Fruit fly (Drosophila melanogaster) whole organism, embryonic: ENCODE data around the gene Use1.
A peak's percentile ranks its signal among the peaks of the same experiment; 100 is the strongest.

ENCODE experiments used
- B-H1 ChIP-seq: fragments of 200-800 bp; sonication (Bioruptor generic); IDR thresholded peaks from 3 replicates; pipeline ENCODE4 v1.3.6; 2022; ENCODE audit warnings: missing biosample characterization, missing genetic modification characterization
- CG10959 ChIP-seq: fragments of 200-800 bp; sonication (Bioruptor generic); IDR thresholded peaks from 2 replicates; pipeline ENCODE4 v1.3.6; 2022; ENCODE audit warnings: missing biosample characterization, missing genetic modification characterization
- CG11093 ChIP-seq: fragments of 200-800 bp; sonication (Bioruptor generic); IDR thresholded peaks from 3 replicates; pipeline ENCODE4 v1.3.6; 2022; ENCODE audit warnings: missing biosample characterization, missing genetic modification characterization
- CG12155 ChIP-seq: fragments of 200-800 bp; sonication (Bioruptor generic); optimal IDR thresholded peaks from 3 replicates; lab custom pipeline; 2016; ENCODE audit warnings: missing biosample characterization, missing genetic modification characterization
- CG12659 ChIP-seq: fragments of 200-800 bp; sonication (Bioruptor generic); optimal IDR thresholded peaks from 3 replicates; lab custom pipeline; 2017; ENCODE audit warnings: mild to moderate bottlenecking, missing biosample characterization, missing genetic modification reagents, missing genetic modification characterization
- CG13123 ChIP-seq: fragments of 200-800 bp; sonication (Bioruptor generic); optimal IDR thresholded peaks from 2 replicates; lab custom pipeline; 2016; ENCODE audit warnings: missing biosample characterization, missing genetic modification characterization
- CG15011 ChIP-seq: fragments of 200-800 bp; sonication (Bioruptor generic); optimal IDR thresholded peaks from 3 replicates; lab custom pipeline; 2018; ENCODE audit warnings: missing biosample characterization, mild to moderate bottlenecking, missing genetic modification characterization
- CG16815 ChIP-seq: fragments of 200-800 bp; sonication (Bioruptor generic); optimal IDR thresholded peaks from 3 replicates; lab custom pipeline; 2017; ENCODE audit warnings: missing biosample characterization, mild to moderate bottlenecking, missing genetic modification characterization
- CG17359 ChIP-seq: fragments of 200-800 bp; sonication (Bioruptor generic); optimal IDR thresholded peaks from 3 replicates; lab custom pipeline; 2018; ENCODE audit warnings: missing biosample characterization, mild to moderate bottlenecking, missing genetic modification characterization, moderate library complexity
- CG17612 ChIP-seq: fragments of 200-800 bp; sonication (Bioruptor generic); IDR thresholded peaks from 2 replicates; pipeline ENCODE4 v1.3.6; 2022; ENCODE audit warnings: missing biosample characterization, missing genetic modification characterization
- CG18599 ChIP-seq: fragments of 200-800 bp; sonication (Bioruptor generic); optimal IDR thresholded peaks from 3 replicates; lab custom pipeline; 2017; ENCODE audit warnings: missing biosample characterization, missing genetic modification characterization, mild to moderate bottlenecking, moderate library complexity, missing genetic modification reagents
- CG3281 ChIP-seq: fragments of 200-800 bp; sonication (Bioruptor generic); optimal IDR thresholded peaks from 3 replicates; lab custom pipeline; 2017; ENCODE audit warnings: missing biosample characterization, mild to moderate bottlenecking, missing genetic modification characterization
- CG42726 ChIP-seq: fragments of 200-800 bp; sonication (Bioruptor generic); IDR thresholded peaks from 2 replicates; pipeline ENCODE4 v1.3.6; 2022; ENCODE audit warnings: missing biosample characterization, missing genetic modification characterization; ENCODE audit not compliant: partially characterized antibody
- CG6683 ChIP-seq: fragments of 200-800 bp; sonication (Bioruptor generic); optimal IDR thresholded peaks from 2 replicates; lab custom pipeline; 2017; ENCODE audit warnings: missing biosample characterization, mild to moderate bottlenecking, missing genetic modification characterization, missing genetic modification reagents
- CG7745 ChIP-seq: fragments of 200-800 bp; sonication (Bioruptor generic); optimal IDR thresholded peaks from 2 replicates; lab custom pipeline; 2018; ENCODE audit warnings: missing biosample characterization, mild to moderate bottlenecking, missing genetic modification characterization, moderate library complexity
- CG8089 ChIP-seq: fragments of 200-800 bp; sonication (Bioruptor generic); optimal IDR thresholded peaks from 3 replicates; lab custom pipeline; 2016; ENCODE audit warnings: missing biosample characterization, missing genetic modification characterization
- CG8281 ChIP-seq: fragments of 200-800 bp; sonication (Bioruptor generic); optimal IDR thresholded peaks from 2 replicates; lab custom pipeline; 2018; ENCODE audit warnings: missing biosample characterization, mild to moderate bottlenecking, missing genetic modification characterization, moderate library complexity
- CG8388 ChIP-seq: fragments of 200-800 bp; sonication (Bioruptor generic); optimal IDR thresholded peaks from 2 replicates; lab custom pipeline; 2019; ENCODE audit warnings: missing biosample characterization, mild to moderate bottlenecking, missing genetic modification characterization, moderate library complexity
- Camta ChIP-seq: fragments of 200-800 bp; sonication (Bioruptor generic); optimal IDR thresholded peaks from 2 replicates; lab custom pipeline; 2016; ENCODE audit warnings: missing biosample characterization, missing genetic modification characterization
- Gsc ChIP-seq: fragments of 200-800 bp; sonication (Bioruptor generic); IDR thresholded peaks from 2 replicates; pipeline ENCODE4 v1.3.6; 2022; ENCODE audit warnings: missing biosample characterization, missing genetic modification characterization
- H2.0 ChIP-seq: fragments of 200-800 bp; sonication (Bioruptor generic); IDR thresholded peaks from 2 replicates; pipeline ENCODE4 v1.3.6; 2022; ENCODE audit warnings: missing biosample characterization, missing genetic modification characterization
- Hand ChIP-seq: fragments of 200-800 bp; sonication (Bioruptor generic); optimal IDR thresholded peaks from 2 replicates; lab custom pipeline; 2017; ENCODE audit warnings: mild to moderate bottlenecking, missing biosample characterization, missing genetic modification reagents, missing genetic modification characterization
- Jarid2 ChIP-seq: fragments of 200-800 bp; sonication (Bioruptor generic); optimal IDR thresholded peaks from 3 replicates; lab custom pipeline; 2017; ENCODE audit warnings: mild to moderate bottlenecking, missing biosample characterization, missing genetic modification reagents, missing genetic modification characterization
- MESR4 ChIP-seq: fragments of 200-800 bp; sonication (Bioruptor generic); optimal IDR thresholded peaks from 2 replicates; lab custom pipeline; 2018; ENCODE audit warnings: missing biosample characterization, mild to moderate bottlenecking, missing genetic modification characterization, moderate library complexity
- Mrtf ChIP-seq: fragments of 200-800 bp; sonication (Bioruptor generic); IDR thresholded peaks from 3 replicates; pipeline ENCODE4 v1.3.6; 2022; ENCODE audit warnings: missing biosample characterization, missing genetic modification characterization
- Six4 ChIP-seq: fragments of 200-800 bp; sonication (Bioruptor generic); optimal IDR thresholded peaks from 2 replicates; lab custom pipeline; 2016; ENCODE audit warnings: missing biosample characterization, missing genetic modification characterization
- Sry-β ChIP-seq: fragments of 200-800 bp; sonication (Bioruptor generic); optimal IDR thresholded peaks from 2 replicates; lab custom pipeline; 2018; ENCODE audit warnings: missing biosample characterization, mild to moderate bottlenecking, missing genetic modification characterization, moderate library complexity
- Tbp ChIP-seq: fragments of >200 bp; optimal IDR thresholded peaks from 2 replicates; lab custom pipeline; 2018; ENCODE audit warnings: missing biosample characterization, missing genetic modification characterization
- ewg ChIP-seq: fragments of 200-800 bp; sonication (Bioruptor generic); optimal IDR thresholded peaks from 3 replicates; lab custom pipeline; 2017; ENCODE audit warnings: mild to moderate bottlenecking, missing biosample characterization, missing genetic modification reagents, missing genetic modification characterization
- fd3F ChIP-seq: fragments of 200-800 bp; sonication (Bioruptor generic); optimal IDR thresholded peaks from 2 replicates; lab custom pipeline; 2018; ENCODE audit warnings: missing biosample characterization, mild to moderate bottlenecking, missing genetic modification characterization, moderate library complexity
- fd96Cb ChIP-seq: fragments of 200-800 bp; sonication (Bioruptor generic); optimal IDR thresholded peaks from 2 replicates; lab custom pipeline; 2018; ENCODE audit warnings: missing biosample characterization, mild to moderate bottlenecking, missing genetic modification characterization, moderate library complexity
- fru ChIP-seq: fragments of >200 bp; optimal IDR thresholded peaks from 2 replicates; lab custom pipeline; 2017
- gce ChIP-seq: fragments of 200-800 bp; sonication (Bioruptor generic); IDR thresholded peaks from 3 replicates; pipeline ENCODE4 v1.3.6; 2022; ENCODE audit warnings: missing biosample characterization, missing genetic modification characterization
- grn ChIP-seq: fragments of 200-800 bp; sonication (Bioruptor generic); optimal IDR thresholded peaks from 3 replicates; lab custom pipeline; 2017; ENCODE audit warnings: missing biosample characterization, missing genetic modification characterization
- gro ChIP-seq: fragments of 200-800 bp; sonication (Bioruptor generic); optimal IDR thresholded peaks from 2 replicates; lab custom pipeline; 2016; ENCODE audit warnings: missing biosample characterization, missing genetic modification characterization
- gsb ChIP-seq: fragments of 200-800 bp; sonication (Bioruptor generic); IDR thresholded peaks from 2 replicates; pipeline ENCODE4 v1.3.6; 2022; ENCODE audit warnings: missing biosample characterization, missing genetic modification characterization
- gsb-n ChIP-seq: fragments of 200-800 bp; sonication (Bioruptor generic); optimal IDR thresholded peaks from 3 replicates; lab custom pipeline; 2018; ENCODE audit warnings: missing biosample characterization, mild to moderate bottlenecking, missing genetic modification characterization
- gt ChIP-seq: fragments of 200-800 bp; sonication (Bioruptor generic); IDR thresholded peaks from 2 replicates; pipeline ENCODE4 v1.3.6; 2022; ENCODE audit warnings: missing biosample characterization, missing genetic modification characterization
- kah ChIP-seq: fragments of 200-800 bp; sonication (Bioruptor generic); optimal IDR thresholded peaks from 2 replicates; lab custom pipeline; 2018; ENCODE audit warnings: missing biosample characterization, mild to moderate bottlenecking, missing genetic modification characterization
- lilli ChIP-seq: fragments of 200-800 bp; sonication (Bioruptor generic); optimal IDR thresholded peaks from 3 replicates; lab custom pipeline; 2016; ENCODE audit warnings: missing biosample characterization, missing genetic modification characterization
- mld ChIP-seq: fragments of 200-800 bp; sonication (Bioruptor generic); IDR thresholded peaks from 3 replicates; pipeline ENCODE4 v1.3.6; 2022; ENCODE audit warnings: missing biosample characterization, missing genetic modification characterization; ENCODE audit not compliant: partially characterized antibody
- ranshi ChIP-seq: fragments of 200-800 bp; sonication (Bioruptor generic); IDR thresholded peaks from 2 replicates; pipeline ENCODE4 v1.3.6; 2022; ENCODE audit warnings: missing biosample characterization, missing genetic modification characterization
- salm ChIP-seq: fragments of 200-800 bp; sonication (Bioruptor generic); optimal IDR thresholded peaks from 2 replicates; lab custom pipeline; 2018; ENCODE audit warnings: missing biosample characterization, mild to moderate bottlenecking, missing genetic modification characterization
- slp2 ChIP-seq: fragments of 200-800 bp; sonication (Bioruptor generic); optimal IDR thresholded peaks from 2 replicates; lab custom pipeline; 2016; ENCODE audit warnings: missing biosample characterization, missing genetic modification characterization
- sr ChIP-seq: fragments of 200-800 bp; sonication (Bioruptor generic); IDR thresholded peaks from 3 replicates; pipeline ENCODE4 v1.3.6; 2022; ENCODE audit warnings: missing biosample characterization, missing genetic modification characterization
- stwl ChIP-seq: fragments of 200-800 bp; sonication (Bioruptor generic); optimal IDR thresholded peaks from 3 replicates; lab custom pipeline; 2018; ENCODE audit warnings: missing biosample characterization, mild to moderate bottlenecking, missing genetic modification characterization, moderate library complexity
- tll ChIP-seq, 2 experiments: fragments of 200-800 bp in 1 of 2; fragments of >200 bp in 1 of 2; sonication (Bioruptor generic) in 1 of 2; optimal IDR thresholded peaks; 2 replicates each; lab custom pipeline; 2017 to 2019; ENCODE audit warnings: missing biosample characterization in 2 of 2, missing genetic modification characterization in 2 of 2, mild to moderate bottlenecking in 1 of 2, moderate library complexity in 1 of 2
- wor ChIP-seq: fragments of 200-800 bp; sonication (Bioruptor generic); IDR thresholded peaks from 2 replicates; pipeline ENCODE4 v1.3.6; 2022; ENCODE audit warnings: missing biosample characterization, missing genetic modification characterization
- zen2 ChIP-seq: fragments of 200-800 bp; sonication (Bioruptor generic); IDR thresholded peaks from 3 replicates; pipeline ENCODE4 v1.3.6; 2022; ENCODE audit warnings: missing biosample characterization, missing genetic modification characterization; ENCODE audit not compliant: partially characterized antibody

Gene Use1

DNA sequence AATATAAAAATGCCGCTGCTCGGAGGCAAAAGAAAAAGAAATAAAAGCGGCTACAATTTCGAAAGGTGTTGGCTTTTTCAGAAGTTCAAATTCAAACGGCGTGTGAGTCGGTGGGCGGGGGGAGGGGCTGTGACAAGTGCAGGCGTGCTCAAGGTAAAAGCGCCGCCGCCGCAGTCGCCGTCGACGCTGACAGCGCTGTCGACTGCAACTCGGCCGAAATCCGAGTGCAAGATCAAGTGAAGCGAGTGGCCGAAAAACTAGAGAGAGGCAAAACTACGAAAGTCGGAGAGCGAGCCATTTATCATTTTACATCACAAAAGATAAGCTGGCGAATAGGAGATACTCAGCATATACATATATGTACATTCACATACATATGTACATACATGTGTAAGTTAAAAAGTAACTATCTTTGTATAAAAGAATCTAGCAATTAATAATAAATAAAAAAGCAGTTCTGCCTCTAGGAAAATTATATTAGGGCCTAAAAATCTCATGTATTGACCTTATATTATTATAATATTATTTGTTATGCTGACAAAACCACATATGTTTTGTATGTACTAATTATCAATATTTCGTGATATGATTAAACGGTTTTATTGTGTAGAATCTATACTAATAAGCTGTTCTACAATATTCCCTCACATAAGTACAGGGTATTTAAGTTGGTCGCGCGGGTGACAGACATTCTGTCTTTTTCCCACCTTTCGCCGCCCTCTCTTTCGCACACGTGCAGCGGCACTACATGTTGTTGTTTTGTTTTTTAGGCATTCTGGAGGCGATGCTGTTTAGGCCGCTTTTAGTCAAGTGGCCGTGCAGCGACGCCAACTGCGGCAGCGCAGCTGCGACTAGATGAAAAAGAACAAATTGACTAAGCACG is 8.0 kb downstream of the Use1 start (continued):
- peak; percentile 27 for TF ChIP-seq lilli
- peak; percentile 41 for TF ChIP-seq CG12155 (GFP tag; lab: Kevin White, UChicago)
- TF ChIP-seq CG15011 (GFP tag; lab: Kevin White, UChicago): peak; percentile 52
- peak; percentile 53 for TF ChIP-seq salm (tag; lab: Kevin White, UChicago)
- no peak for TF ChIP-seq gt (GFP tag; lab: Robert Waterston, UW)
- no peak for TF ChIP-seq Mrtf (GFP tag; lab: Robert Waterston, UW)
- TF ChIP-seq CG7745: no peak
- TF ChIP-seq tll (GFP tag; optimal IDR thresholded peaks at IDR 0.05; lab: Kevin White, UChicago): no peak
- peak; percentile 72 for TF ChIP-seq CG8388 (GFP tag; lab: Kevin White, UChicago)
- no peak for TF ChIP-seq CG17612 (GFP tag; lab: Robert Waterston, UW)
- TF ChIP-seq Camta (GFP tag; lab: Kevin White, UChicago): no peak
- no peak for TF ChIP-seq CG8089 (GFP tag; lab: Kevin White, UChicago)
- peak; percentile 57 for TF ChIP-seq ewg
- no peak for TF ChIP-seq gsb
- no peak for TF ChIP-seq Gsc
- TF ChIP-seq Six4 (GFP tag; lab: Kevin White, UChicago): peak; percentile 59
- no peak for TF ChIP-seq CG42726 (GFP tag; lab: Robert Waterston, UW)
- no peak for TF ChIP-seq gro
- no peak for TF ChIP-seq MESR4 (GFP tag; lab: Kevin White, UChicago)
- TF ChIP-seq Sry-β (GFP tag; lab: Kevin White, UChicago): no peak
- peak; percentile 32; the same call in 1 of the 3 replicates for TF ChIP-seq CG11093
- no peak for TF ChIP-seq slp2 (GFP tag; lab: Kevin White, UChicago)
- no peak for TF ChIP-seq stwl (tag; lab: Kevin White, UChicago)
- no peak for TF ChIP-seq kah
- TF ChIP-seq mld (GFP tag; lab: Robert Waterston, UW): no peak
- TF ChIP-seq gce (GFP tag; lab: Robert Waterston, UW): no peak
- TF ChIP-seq fd3F (GFP tag; lab: Kevin White, UChicago): peak; percentile 58
- TF ChIP-seq CG16815 (GFP tag; lab: Kevin White, UChicago): peak; percentile 62
- no peak for TF ChIP-seq fru (lab: Kevin White, UChicago)
- no peak for TF ChIP-seq Tbp (GFP tag; lab: Kevin White, UChicago)
- no peak for TF ChIP-seq Jarid2
- peak; percentile 34 for TF ChIP-seq CG18599 (GFP tag; lab: Kevin White, UChicago)
- TF ChIP-seq gsb-n: peak; percentile 80
- TF ChIP-seq Hand (GFP tag; lab: Kevin White, UChicago): no peak
- TF ChIP-seq CG17359 (tag; lab: Kevin White, UChicago): peak; percentile 59
- TF ChIP-seq fd96Cb: peak; percentile 82
- TF ChIP-seq CG13123: no peak
- TF ChIP-seq CG8281 (tag; lab: Kevin White, UChicago): peak; percentile 6
- TF ChIP-seq CG12659 (GFP tag; lab: Kevin White, UChicago): peak; percentile 59
- no peak for TF ChIP-seq CG10959
- peak; percentile 44 for TF ChIP-seq wor
- TF ChIP-seq grn: peak; percentile 23
- no peak for TF ChIP-seq CG6683 (GFP tag; lab: Kevin White, UChicago)
- no peak for TF ChIP-seq B-H1 (GFP tag; lab: Robert Waterston, UW)
- TF ChIP-seq H2.0 (GFP tag; lab: Robert Waterston, UW): peak; percentile 26; the same call in 1 of the 2 replicates
- 0 out of 2 replicates have a peak, but pooled peaks have one; percentile 4 for TF ChIP-seq ranshi (GFP tag; lab: Robert Waterston, UW)
- peak; percentile 50 for TF ChIP-seq CG3281 (GFP tag; lab: Kevin White, UChicago)
- TF ChIP-seq zen2 (GFP tag; lab: Robert Waterston, UW): no peak
- TF ChIP-seq sr (GFP tag; lab: Robert Waterston, UW): no peak
